Worm (Caenorhabditis elegans): ENCODE data around the gene npr-32.

npr-32 gene

ce11 chrIV:17183032-17183608, 47.7 kb downstream of the npr-32 start:
- TF ChIP-seq arid-1 (GFP tag; conservative IDR thresholded peaks at IDR 0.05) (0 out of 2 replicates have a peak, but pooled peaks have one; percentile 18), nhr-102 (tag; optimal IDR thresholded peaks at IDR 0.05) (peak; percentile 29), T26A8.4 (GFP tag; IDR thresholded peaks at IDR 0.05) (0 out of 2 replicates have a peak, but pooled peaks have one; percentile 5), sdz-12 (GFP tag; optimal IDR thresholded peaks at IDR 0.05) (peak; percentile 26), set-16 (GFP tag; IDR thresholded peaks at IDR 0.05) (peak; percentile 99), ZK337.2 (GFP tag; IDR thresholded peaks at IDR 0.05) (no peak), pha-4 (GFP tag; IDR thresholded peaks at IDR 0.05) (peak; percentile 33; the same call in 1 of the 2 replicates), pha-4 (tag; optimal IDR thresholded peaks at IDR 0.05) (no peak), jun-1 (tag; optimal IDR thresholded peaks at IDR 0.05) (no peak)

- TF ChIP-seq pqm-1 (tag; optimal IDR thresholded peaks at IDR 0.05) (peak; percentile 86), zfp-3 (GFP tag; conservative IDR thresholded peaks at IDR 0.05) (no peak), daf-16 (GFP tag; optimal IDR thresholded peaks at IDR 0.05) (no peak), daf-16 (tag; optimal IDR thresholded peaks at IDR 0.05) (peak; percentile 61)
Observed at ce11 chrIV:17179565-17179964, 51.3 kb downstream of the npr-32 start.

ce11 chrIV:17179071-17179470, 51.8 kb downstream of the npr-32 start:
- TF ChIP-seq daf-16 (GFP tag; optimal IDR thresholded peaks at IDR 0.05) (no peak), daf-16 (tag; optimal IDR thresholded peaks at IDR 0.05) (peak; percentile 31), nhr-41 (GFP tag; IDR thresholded peaks at IDR 0.05) (peak; percentile 34; the same call in 1 of the 2 replicates), dve-1 (tag; optimal IDR thresholded peaks at IDR 0.05; ENCODE audit: insufficient read depth) (peak; percentile 14), dmd-6 (GFP tag; IDR thresholded peaks at IDR 0.05) (peak; percentile 78), ZK337.2 (GFP tag; IDR thresholded peaks at IDR 0.05) (no peak), lim-7 (GFP tag; IDR thresholded peaks at IDR 0.05) (no peak), pqm-1 (tag; optimal IDR thresholded peaks at IDR 0.05) (peak; percentile 90), hlh-11 (tag; optimal IDR thresholded peaks at IDR 0.05) (peak; percentile 52), nhr-28 (tag; optimal IDR thresholded peaks at IDR 0.05) (peak; percentile 43), egl-27 (tag; optimal IDR thresholded peaks at IDR 0.05) (no peak), F44E2.7 (GFP tag; IDR thresholded peaks at IDR 0.05) (no peak), lin-38 (GFP tag; IDR thresholded peaks at IDR 0.05) (no peak), lin-1 (GFP tag; IDR thresholded peaks at IDR 0.05) (0 out of 2 replicates have a peak, but pooled peaks have one; percentile 9), jun-1 (tag; optimal IDR thresholded peaks at IDR 0.05) (no peak), D1046.2 (GFP tag; IDR thresholded peaks at IDR 0.05) (no peak), arid-1 (GFP tag; conservative IDR thresholded peaks at IDR 0.05) (no peak), ztf-7 (tag; optimal IDR thresholded peaks at IDR 0.05) (no peak), unc-39 (tag; optimal IDR thresholded peaks at IDR 0.05) (no peak)

DNA sequence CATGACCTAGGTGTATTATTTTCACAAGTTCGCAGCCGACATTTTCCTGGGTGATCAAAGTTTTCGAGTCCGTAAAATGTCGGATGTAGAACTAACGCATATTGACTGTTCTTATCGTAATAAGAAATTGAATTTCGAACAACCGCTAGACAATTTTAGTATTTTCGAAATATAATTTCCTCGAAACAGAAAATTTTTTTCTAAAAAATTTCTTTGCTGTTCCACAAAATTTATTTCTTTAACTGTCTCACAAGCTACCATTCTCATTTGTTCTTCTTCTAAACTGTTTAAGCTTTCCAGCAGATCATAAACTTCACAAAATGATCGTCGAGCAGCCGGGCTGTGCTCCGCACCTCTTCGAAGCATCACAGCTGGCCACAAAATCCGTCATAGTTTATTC, 54.7 kb downstream of the npr-32 start, which contains the start of gene C52D10.3:
Gene C52D10.3 (plus strand): TSS at position 301 of the 400 bp plus-strand sequence.
- TF ChIP-seq spr-1 (tag; optimal IDR thresholded peaks at IDR 0.05) (no peak), nhr-28 (tag; optimal IDR thresholded peaks at IDR 0.05) (no peak), snpc-4 (tag; optimal IDR thresholded peaks at IDR 0.05) (no peak), nhr-76 (tag; optimal IDR thresholded peaks at IDR 0.05) (no peak), jun-1 (tag; optimal IDR thresholded peaks at IDR 0.05) (no peak), sdz-12 (GFP tag; optimal IDR thresholded peaks at IDR 0.05) (no peak), madf-9 (GFP tag; conservative IDR thresholded peaks at IDR 0.05) (no peak), ceh-28 (tag; optimal IDR thresholded peaks at IDR 0.05) (no peak), ztf-11 (tag; optimal IDR thresholded peaks at IDR 0.05) (no peak), Y48G9A.11 (GFP tag; IDR thresholded peaks at IDR 0.05) (no peak), dmd-9 (GFP tag; IDR thresholded peaks at IDR 0.05) (no peak), pha-4 (GFP tag; IDR thresholded peaks at IDR 0.05) (no peak), pha-4 (tag; optimal IDR thresholded peaks at IDR 0.05) (no peak), daf-8 (GFP tag; IDR thresholded peaks at IDR 0.05) (no peak), unc-62 (GFP tag; optimal IDR thresholded peaks at IDR 0.05 in 1 of 2) (no peak), unc-62 (tag; optimal IDR thresholded peaks at IDR 0.05) (no peak), nhr-10 (tag; optimal IDR thresholded peaks at IDR 0.05) (no peak), zag-1 (tag; optimal IDR thresholded peaks at IDR 0.05) (no peak), tra-1 (GFP tag; IDR thresholded peaks at IDR 0.05) (no peak)

Measured in whole organism, L4 larva.